Worm (Caenorhabditis elegans): ENCODE data around the gene T16A9.5.

DNA sequence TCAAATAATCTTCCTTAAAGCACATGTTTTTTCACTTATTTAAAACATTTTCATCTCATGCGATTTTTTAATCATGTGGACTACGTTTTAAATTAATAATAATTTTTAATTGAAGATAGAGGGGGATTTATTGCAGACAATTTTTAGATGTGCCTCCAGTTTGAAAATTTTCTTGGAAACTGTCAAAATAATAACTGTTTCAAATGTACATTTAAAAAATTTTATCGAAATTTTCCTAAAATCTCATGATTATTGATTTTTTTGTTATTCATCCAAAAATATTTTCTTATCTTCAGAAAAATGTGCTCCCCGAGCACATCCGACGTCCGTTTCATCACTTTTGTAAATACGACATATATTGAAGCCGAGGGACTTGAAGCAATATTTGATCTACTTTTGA lies 41.8 kb upstream of the T16A9.5 start, which contains the start of gene sre-8:
- TF ChIP-seq dmd-4 (tag; optimal IDR thresholded peaks at IDR 0.05; ENCODE audit: borderline replicate concordance) (no peak), odd-2 (tag; optimal IDR thresholded peaks at IDR 0.05) (no peak), ceh-30 (tag; optimal IDR thresholded peaks at IDR 0.05) (no peak), nhr-11 (tag; optimal IDR thresholded peaks at IDR 0.05) (no peak), ztf-16 (tag; optimal IDR thresholded peaks at IDR 0.05) (no peak), sox-4 (tag; optimal IDR thresholded peaks at IDR 0.05) (no peak), pqm-1 (tag; optimal IDR thresholded peaks at IDR 0.05) (no peak), ama-1 (optimal IDR thresholded peaks at IDR 0.05) (no peak)

Data from whole organism, late embryonic.